Fruit fly (Drosophila melanogaster) whole organism: Measurements from ENCODE around the gene Ctl1.

Experiments used
- CG8478 ChIP-seq: fragments of >200 bp; optimal IDR thresholded peaks from 2 replicates; lab custom pipeline; 2018; ENCODE audit warnings: inconsistent platforms
- Dll ChIP-seq: fragments of >200 bp; optimal IDR thresholded peaks from 2 replicates; lab custom pipeline; 2017
- EcR ChIP-seq, 2 experiments: fragments of >200 bp; optimal IDR thresholded peaks; 2 replicates each; lab custom pipeline; 2017; ENCODE audit warnings: missing biosample characterization in 2 of 2, missing genetic modification characterization in 2 of 2, missing genetic modification reagents in 2 of 2
- pan ChIP-seq: fragments of >200 bp; optimal IDR thresholded peaks from 2 replicates; lab custom pipeline; 2017
- psq ChIP-seq: fragments of >200 bp; optimal IDR thresholded peaks from 2 replicates; lab custom pipeline; 2017
- usp ChIP-seq: fragments of >200 bp; optimal IDR thresholded peaks from 2 replicates; lab custom pipeline; 2017; ENCODE audit warnings: missing biosample characterization, missing genetic modification characterization, mixed read lengths

Ctl1 gene

dm6 chr3L:4264963-4265362 is 12.8 kb upstream of the Ctl1 start:
- TF ChIP-seq CG8478 (lab: Kevin White, UChicago) (no peak), psq (lab: Kevin White, UChicago) (no peak), Dll (no peak), pan (lab: Kevin White, UChicago) (no peak), EcR (GFP tag; optimal IDR thresholded peaks at IDR 0.05; lab: Kevin White, UChicago) (no peak), usp (GFP tag; lab: Kevin White, UChicago) (no peak)

- TF ChIP-seq psq (lab: Kevin White, UChicago) (no peak), EcR (GFP tag; optimal IDR thresholded peaks at IDR 0.05; lab: Kevin White, UChicago) (no peak)
Measured at dm6 chr3L:4265836-4266235, 11.9 kb upstream of the Ctl1 start.

DNA sequence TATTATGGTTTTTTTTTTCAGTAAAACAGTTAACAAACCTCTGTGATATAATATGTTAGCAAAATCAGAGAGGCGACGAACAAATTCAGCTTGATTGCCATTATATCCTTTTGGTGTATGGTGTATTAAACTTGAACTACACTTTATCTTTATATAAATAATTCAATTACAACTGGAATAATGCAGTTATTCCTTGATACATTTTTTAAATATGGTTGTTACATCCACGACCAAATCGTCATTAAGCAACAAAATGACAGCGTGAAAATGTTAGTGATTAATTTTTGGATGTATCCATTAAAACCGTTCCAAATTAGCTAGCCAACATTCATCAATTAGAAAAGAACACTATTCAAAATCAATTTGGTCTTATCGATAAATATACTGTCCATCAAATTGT is 10.4 kb upstream of the Ctl1 start, which contains the start of gene CG33764:
Gene CG33764 (minus strand): TSS at position 101 of the 400 bp plus-strand sequence.
- no peak for TF ChIP-seq usp (GFP tag; lab: Kevin White, UChicago)
- TF ChIP-seq Dll = no peak
- no peak for TF ChIP-seq CG8478 (lab: Kevin White, UChicago)
- no peak for TF ChIP-seq psq (lab: Kevin White, UChicago)
- no peak for TF ChIP-seq EcR (GFP tag; optimal IDR thresholded peaks at IDR 0.05; lab: Kevin White, UChicago)
- TF ChIP-seq pan (lab: Kevin White, UChicago) = no peak

dm6 chr3L:4269208-4269607 is 8.6 kb upstream of the Ctl1 start:
- TF ChIP-seq CG8478 (lab: Kevin White, UChicago) (no peak), usp (GFP tag; lab: Kevin White, UChicago) (no peak), pan (lab: Kevin White, UChicago) (no peak), Dll (no peak), psq (lab: Kevin White, UChicago) (no peak), EcR (GFP tag; optimal IDR thresholded peaks at IDR 0.05; lab: Kevin White, UChicago) (no peak)

DNA sequence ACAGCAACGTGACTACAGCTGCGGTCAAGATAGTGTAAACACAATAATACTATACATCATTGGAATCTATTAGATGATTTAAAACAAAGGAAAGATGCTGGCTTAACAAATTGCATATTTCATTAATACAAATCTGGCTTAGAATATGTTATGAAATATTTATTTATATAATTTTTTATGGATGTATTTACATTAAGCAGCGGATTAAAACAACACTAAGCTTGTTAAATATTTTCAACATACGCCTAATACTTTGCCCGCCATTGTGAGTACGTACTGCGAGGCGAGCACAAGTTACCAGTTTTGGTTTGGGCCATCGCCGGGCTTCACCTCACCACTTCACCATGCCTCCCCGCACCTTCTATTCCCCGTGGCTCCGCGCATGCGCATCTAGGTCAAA is 7.8 kb upstream of the Ctl1 start:
- no peak for TF ChIP-seq CG8478 (lab: Kevin White, UChicago)

DNA sequence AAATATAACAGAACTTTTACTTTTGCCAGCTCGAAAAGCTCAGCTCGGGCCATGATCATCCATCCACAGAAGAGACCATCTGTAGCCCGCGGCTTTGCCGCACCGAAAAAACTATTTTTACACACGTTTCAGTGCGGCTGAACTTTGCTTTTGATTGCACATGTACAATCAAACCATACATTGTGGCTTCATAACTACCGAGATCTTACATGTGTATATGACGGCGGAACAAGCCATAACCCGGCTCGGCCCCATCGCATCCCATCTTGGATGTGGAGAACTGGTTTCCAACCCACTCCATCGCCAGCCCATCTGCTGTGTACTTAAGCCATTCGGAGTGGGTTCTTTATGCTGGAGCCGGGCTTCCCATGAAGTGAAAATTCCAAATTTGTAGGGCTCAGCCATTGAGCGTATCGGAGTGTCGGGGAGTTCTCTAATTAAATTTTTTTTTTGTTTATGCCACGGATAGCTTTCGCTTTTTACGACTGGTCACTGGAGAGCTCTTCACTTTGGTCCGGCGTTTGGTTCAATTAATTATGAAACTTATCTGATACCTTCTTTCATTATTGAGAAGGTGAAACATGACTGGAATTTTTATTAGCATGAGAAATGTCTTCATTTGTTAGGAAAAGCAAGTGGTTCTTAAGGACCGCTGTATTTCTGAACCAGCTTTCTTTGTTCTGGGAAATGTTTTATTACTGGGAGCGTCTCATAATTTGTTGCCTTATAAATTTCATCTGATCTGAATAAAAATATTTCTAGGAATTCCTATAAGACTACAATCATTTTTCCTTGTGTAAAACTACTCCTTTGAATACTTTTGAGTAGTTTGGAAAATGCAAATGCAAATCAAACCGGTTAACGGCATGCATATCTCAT is 6.6 kb upstream of the Ctl1 start:
- TF ChIP-seq usp (GFP tag; lab: Kevin White, UChicago) = no peak
- TF ChIP-seq pan (lab: Kevin White, UChicago) = no peak
- TF ChIP-seq EcR (GFP tag; optimal IDR thresholded peaks at IDR 0.05; lab: Kevin White, UChicago) = no peak
- TF ChIP-seq psq (lab: Kevin White, UChicago) = no peak
- TF ChIP-seq Dll = no peak
- no peak for TF ChIP-seq CG8478 (lab: Kevin White, UChicago)

DNA sequence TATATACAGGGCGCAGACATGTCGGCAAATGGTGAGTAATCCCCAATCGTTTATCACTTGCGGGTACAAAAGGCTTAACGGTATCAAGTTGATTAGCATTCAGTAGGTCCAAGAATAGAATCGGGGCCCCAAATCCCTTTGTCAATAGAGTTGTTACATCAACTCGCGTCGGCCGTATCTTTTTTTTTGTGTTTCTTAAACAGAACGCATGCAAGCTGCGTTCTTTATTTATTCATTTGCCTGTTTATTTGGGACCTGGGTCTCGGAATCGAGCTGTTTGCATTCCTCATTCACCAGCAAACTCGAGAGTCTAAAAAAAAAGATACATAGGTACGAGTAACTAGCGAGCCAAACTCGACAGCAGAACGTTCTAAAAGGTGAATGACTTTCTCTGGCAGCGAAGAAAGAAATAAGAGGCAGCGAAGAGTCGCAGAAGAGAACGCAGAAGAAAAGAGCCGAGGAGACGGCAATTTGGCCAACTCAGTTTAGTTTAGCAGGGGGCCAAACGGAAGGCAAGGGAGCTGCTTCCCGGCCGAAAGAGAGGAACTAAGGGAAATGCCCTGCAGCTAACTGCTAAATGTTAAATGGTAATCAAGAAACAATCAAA is 5.5 kb upstream of the Ctl1 start:
- TF ChIP-seq CG8478 (lab: Kevin White, UChicago) (no peak), EcR (GFP tag; optimal IDR thresholded peaks at IDR 0.05; lab: Kevin White, UChicago) (peak; percentile 13 to 89), Dll (no peak), psq (lab: Kevin White, UChicago) (no peak)

DNA sequence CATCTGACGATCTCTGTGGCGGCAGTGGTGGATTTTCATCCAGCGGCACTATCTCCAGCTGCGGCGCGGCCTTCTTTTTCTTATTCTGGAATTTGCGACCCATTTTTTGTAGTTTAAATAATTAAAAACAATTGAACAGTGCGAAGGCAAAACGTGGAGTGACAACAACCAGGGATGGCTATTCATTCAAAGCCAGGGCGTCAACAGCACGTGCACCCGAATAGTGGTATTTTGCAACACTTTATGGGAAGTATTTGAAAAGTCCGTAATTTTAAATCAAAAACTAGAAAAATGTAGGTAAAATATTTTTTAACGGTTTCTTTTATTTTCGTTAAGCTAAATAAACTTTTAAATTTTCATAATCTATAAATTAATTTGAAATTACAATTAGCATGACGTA is 4.9 kb downstream of the Ctl1 start, which contains the start of gene CG11583:
Gene CG11583 (minus strand): TSS at position 191 of the 400 bp plus-strand sequence.
- TF ChIP-seq pan (lab: Kevin White, UChicago) = no peak
- no peak for TF ChIP-seq psq (lab: Kevin White, UChicago)
- TF ChIP-seq EcR (GFP tag; optimal IDR thresholded peaks at IDR 0.05; lab: Kevin White, UChicago) = no peak
- TF ChIP-seq Dll = no peak

dm6 chr3L:4283428-4284089 is 5.8 kb downstream of the Ctl1 start, which contains the start of the genes srw and CG1316:
Gene srw, minus strand, starts transcription at chr3L:4283478.
Gene CG1316, plus strand, starts transcription at chr3L:4283851.
- no peak for TF ChIP-seq Dll
- TF ChIP-seq EcR (GFP tag; optimal IDR thresholded peaks at IDR 0.05; lab: Kevin White, UChicago) = no peak
- no peak for TF ChIP-seq CG8478 (lab: Kevin White, UChicago)
- TF ChIP-seq psq (lab: Kevin White, UChicago) = no peak
- TF ChIP-seq pan (lab: Kevin White, UChicago) = no peak
- no peak for TF ChIP-seq usp (GFP tag; lab: Kevin White, UChicago)

- TF ChIP-seq CG8478 (lab: Kevin White, UChicago) (no peak), psq (lab: Kevin White, UChicago) (no peak), pan (lab: Kevin White, UChicago) (no peak), EcR (GFP tag; optimal IDR thresholded peaks at IDR 0.05; lab: Kevin White, UChicago) (no peak), usp (GFP tag; lab: Kevin White, UChicago) (no peak), Dll (no peak)
Measured at dm6 chr3L:4286784-4287183, 9.0 kb downstream of the Ctl1 start, which contains the start of gene TfIIEbeta. Gene TfIIEbeta, plus strand, starts transcription at chr3L:4287038.

dm6 chr3L:4288591-4289056 is 10.9 kb downstream of the Ctl1 start, which contains the start of gene Hexo1:
Gene Hexo1, plus strand, starts transcription at chr3L:4288641.
- no peak for TF ChIP-seq usp (GFP tag; lab: Kevin White, UChicago)
- no peak for TF ChIP-seq psq (lab: Kevin White, UChicago)
- TF ChIP-seq pan (lab: Kevin White, UChicago) = no peak
- TF ChIP-seq Dll = no peak
- TF ChIP-seq EcR (GFP tag; optimal IDR thresholded peaks at IDR 0.05; lab: Kevin White, UChicago) = no peak
- no peak for TF ChIP-seq CG8478 (lab: Kevin White, UChicago)
